Fruit fly (Drosophila melanogaster): Measurements from ENCODE around the gene gskt.

gskt gene

dm6 chr3R:31363615-31364014 lies 8.6 kb upstream of the gskt start (continued):
- TF ChIP-seq CG3163 (GFP tag; optimal IDR thresholded peaks at IDR 0.05) (no peak), CG10543 (GFP tag; optimal IDR thresholded peaks at IDR 0.05) (no peak), CG7987 (GFP tag; optimal IDR thresholded peaks at IDR 0.05) (no peak), en (GFP tag; optimal IDR thresholded peaks at IDR 0.05) (no peak), aop (GFP tag; IDR thresholded peaks at IDR 0.05) (no peak), Oaz (GFP tag; IDR thresholded peaks at IDR 0.05) (no peak), gcm (GFP tag; optimal IDR thresholded peaks at IDR 0.05) (no peak), CG10147 (GFP tag; optimal IDR thresholded peaks at IDR 0.05) (no peak), mam (GFP tag; optimal IDR thresholded peaks at IDR 0.05) (no peak), CG4820 (GFP tag; optimal IDR thresholded peaks at IDR 0.05) (no peak), NK7.1 (GFP tag; optimal IDR thresholded peaks at IDR 0.05) (no peak), CG15514 (GFP tag; optimal IDR thresholded peaks at IDR 0.05) (no peak), GATAe (GFP tag; conservative IDR thresholded peaks at IDR 0.05) (no peak), cad (GFP tag; optimal IDR thresholded peaks at IDR 0.05) (no peak), sqz (GFP tag; optimal IDR thresholded peaks at IDR 0.05) (no peak), chn (GFP tag; optimal IDR thresholded peaks at IDR 0.05) (no peak), Mes4 (GFP tag; optimal IDR thresholded peaks at IDR 0.05) (no peak), her (GFP tag; optimal IDR thresholded peaks at IDR 0.05) (no peak), pzg (GFP tag; optimal IDR thresholded peaks at IDR 0.05) (no peak), CG5245 (GFP tag; optimal IDR thresholded peaks at IDR 0.05) (no peak), luna (GFP tag; optimal IDR thresholded peaks at IDR 0.05) (no peak), ac (GFP tag; optimal IDR thresholded peaks at IDR 0.05) (no peak), CG11723 (GFP tag; optimal IDR thresholded peaks at IDR 0.05) (no peak), ewg (GFP tag; optimal IDR thresholded peaks at IDR 0.05) (no peak), CG15479 (GFP tag; optimal IDR thresholded peaks at IDR 0.05) (no peak), CG15269 (tag; optimal IDR thresholded peaks at IDR 0.05) (peak; percentile 40), nau (GFP tag; optimal IDR thresholded peaks at IDR 0.05) (no peak), gcm2 (GFP tag; optimal IDR thresholded peaks at IDR 0.05) (no peak), Awh (GFP tag; IDR thresholded peaks at IDR 0.05) (no peak), nerfin-1 (tag; optimal IDR thresholded peaks at IDR 0.05) (no peak), ERR (GFP tag; optimal IDR thresholded peaks at IDR 0.05) (no peak), fu2 (GFP tag; optimal IDR thresholded peaks at IDR 0.05) (no peak), CG12071 (GFP tag; optimal IDR thresholded peaks at IDR 0.05) (no peak), zen2 (GFP tag; IDR thresholded peaks at IDR 0.05; ENCODE audit: partially characterized antibody) (no peak), twi (tag; optimal IDR thresholded peaks at IDR 0.05) (no peak), scrt (GFP tag; optimal IDR thresholded peaks at IDR 0.05) (peak; percentile 6), Fer3 (tag; optimal IDR thresholded peaks at IDR 0.05) (no peak), CG3726 (GFP tag; IDR thresholded peaks at IDR 0.05) (no peak), CG33557 (GFP tag; optimal IDR thresholded peaks at IDR 0.05) (no peak), CG4404 (GFP tag; IDR thresholded peaks at IDR 0.05) (no peak), p53 (GFP tag; optimal IDR thresholded peaks at IDR 0.05) (no peak), CG1603 (tag; optimal IDR thresholded peaks at IDR 0.05) (no peak), CG12155 (GFP tag; optimal IDR thresholded peaks at IDR 0.05) (no peak), CG1024 (GFP tag; IDR thresholded peaks at IDR 0.05) (no peak), abd-A (tag; optimal IDR thresholded peaks at IDR 0.05) (no peak), az2 (GFP tag; optimal IDR thresholded peaks at IDR 0.05) (no peak), mirr (GFP tag; optimal IDR thresholded peaks at IDR 0.05) (no peak), CG7839 (tag; optimal IDR thresholded peaks at IDR 0.05) (peak; percentile 26), CG9932 (GFP tag; IDR thresholded peaks at IDR 0.05) (no peak), CG8089 (GFP tag; optimal IDR thresholded peaks at IDR 0.05) (no peak), CG17612 (GFP tag; IDR thresholded peaks at IDR 0.05) (no peak), Hey (tag; optimal IDR thresholded peaks at IDR 0.05) (no peak)
